Worm (Caenorhabditis elegans) whole organism, L4 larva: Measurements from ENCODE around the gene ets-9.

ENCODE experiments used
- D1046.2 ChIP-seq: fragments of 200-800 bp; sonication (Bioruptor generic); IDR thresholded peaks from 2 replicates; pipeline ENCODE4 v1.3.6; 2022; ENCODE audit warnings: missing genetic modification characterization, missing compliant biosample characterization
- F26F4.8 ChIP-seq: fragments of 200-800 bp; sonication (Bioruptor generic); conservative IDR thresholded peaks from 2 replicates; pipeline ENCODE4 v1.3.6; 2022; ENCODE audit warnings: missing genetic modification characterization, missing compliant biosample characterization
- F37D6.2 ChIP-seq: sonication (generic microtip); optimal IDR thresholded peaks from 2 replicates; lab custom pipeline; 2016; ENCODE audit warnings: mild to moderate bottlenecking, missing genetic modification characterization, missing compliant biosample characterization
- R02D3.7 ChIP-seq: fragments of 150-350 bp; sonication (generic microtip); optimal IDR thresholded peaks from 3 replicates; lab custom pipeline; 2014; ENCODE audit warnings: missing biosample characterization, missing genetic modification characterization
- Y5F2A.4 ChIP-seq: fragments of 200-800 bp; sonication (Bioruptor generic); optimal IDR thresholded peaks from 2 replicates; lab custom pipeline; 2018; ENCODE audit warnings: mild to moderate bottlenecking, missing genetic modification characterization, missing compliant biosample characterization
- Y75B8A.6 ChIP-seq: fragments of 200-800 bp; sonication (Bioruptor generic); IDR thresholded peaks from 2 replicates; pipeline ENCODE4 v1.3.6; 2022; ENCODE audit warnings: missing genetic modification reagents, missing genetic modification characterization, missing compliant biosample characterization
- ZK337.2 ChIP-seq: fragments of 200-800 bp; sonication (Bioruptor generic); IDR thresholded peaks from 2 replicates; pipeline ENCODE4 v1.3.6; 2022; ENCODE audit warnings: missing genetic modification reagents, missing genetic modification characterization, missing compliant biosample characterization
- aha-1 ChIP-seq: fragments of 150-350 bp; peaks from one replicate; lab custom pipeline; 2014; ENCODE audit warnings: missing biosample characterization, missing genetic modification characterization
- ceh-44 ChIP-seq: fragments of 200-800 bp; sonication (Bioruptor generic); IDR thresholded peaks from 2 replicates; pipeline ENCODE4 v1.3.6; 2022; ENCODE audit warnings: missing genetic modification reagents, missing genetic modification characterization, missing compliant biosample characterization
- ctbp-1 ChIP-seq: fragments of 200-800 bp; sonication (Bioruptor generic); IDR thresholded peaks from 2 replicates; pipeline ENCODE4 v1.3.6; 2022; ENCODE audit warnings: missing genetic modification reagents, missing genetic modification characterization, missing compliant biosample characterization
- daf-16 ChIP-seq, 3 experiments: sonication (generic microtip); optimal IDR thresholded peaks; 2 replicates each; lab custom pipeline; 2016 to 2017; ENCODE audit warnings: missing genetic modification characterization in 3 of 3, missing genetic modification reagents in 3 of 3, mild to moderate bottlenecking in 2 of 3, missing compliant biosample characterization in 2 of 3, missing biosample characterization in 1 of 3, moderate library complexity in 1 of 3
- daf-8 ChIP-seq: fragments of 200-800 bp; sonication (Bioruptor generic); IDR thresholded peaks from 2 replicates; pipeline ENCODE4 v1.3.6; 2022; ENCODE audit warnings: missing genetic modification characterization, missing compliant biosample characterization
- dmd-6 ChIP-seq: fragments of 200-800 bp; sonication (Bioruptor generic); IDR thresholded peaks from 2 replicates; pipeline ENCODE4 v1.3.6; 2022; ENCODE audit warnings: missing genetic modification reagents, missing genetic modification characterization, missing compliant biosample characterization
- dmd-9 ChIP-seq: fragments of 200-800 bp; sonication (Bioruptor generic); IDR thresholded peaks from 2 replicates; pipeline ENCODE4 v1.3.6; 2022; ENCODE audit warnings: missing genetic modification reagents, missing genetic modification characterization, missing compliant biosample characterization
- dpl-1 ChIP-seq: fragments of 150-350 bp; optimal IDR thresholded peaks from 2 replicates; lab custom pipeline; 2014; ENCODE audit warnings: missing biosample characterization, missing genetic modification reagents, missing genetic modification characterization
- duxl-1 ChIP-seq: sonication (generic microtip); optimal IDR thresholded peaks from 2 replicates; lab custom pipeline; 2016; ENCODE audit warnings: mild to moderate bottlenecking, missing genetic modification characterization, moderate library complexity, missing compliant biosample characterization; ENCODE audit not compliant: poor library complexity
- dve-1 ChIP-seq: sonication (generic microtip); optimal IDR thresholded peaks from 2 replicates; lab custom pipeline; 2017; ENCODE audit warnings: antibody characterized with exemption, mild to moderate bottlenecking, missing genetic modification characterization, missing compliant biosample characterization; ENCODE audit not compliant: insufficient read depth
- fkh-10 ChIP-seq: fragments of 150-350 bp; optimal IDR thresholded peaks from 2 replicates; lab custom pipeline; 2014; ENCODE audit warnings: missing biosample characterization, missing genetic modification reagents, missing genetic modification characterization
- fos-1 ChIP-seq: fragments of 150-350 bp; optimal IDR thresholded peaks from 2 replicates; lab custom pipeline; 2014; ENCODE audit warnings: missing biosample characterization, missing genetic modification characterization
- hlh-11 ChIP-seq: fragments of 200-800 bp; sonication (Bioruptor generic); optimal IDR thresholded peaks from 2 replicates; lab custom pipeline; 2018; ENCODE audit warnings: mild to moderate bottlenecking, missing genetic modification characterization, missing compliant biosample characterization
- hlh-30 ChIP-seq: sonication (generic microtip); optimal IDR thresholded peaks from 2 replicates; lab custom pipeline; 2017; ENCODE audit warnings: antibody characterized with exemption, mild to moderate bottlenecking, missing genetic modification characterization, missing compliant biosample characterization; ENCODE audit not compliant: insufficient read depth
- hmg-1.1 ChIP-seq: fragments of 200-800 bp; sonication (Bioruptor generic); IDR thresholded peaks from 2 replicates; pipeline ENCODE4 v1.3.6; 2022; ENCODE audit warnings: missing genetic modification reagents, missing genetic modification characterization, missing compliant biosample characterization
- jun-1 ChIP-seq: fragments of 150-350 bp; optimal IDR thresholded peaks from 2 replicates; lab custom pipeline; 2014; ENCODE audit warnings: missing biosample characterization, missing genetic modification reagents, missing genetic modification characterization
- lin-13 ChIP-seq: fragments of 150-350 bp; optimal IDR thresholded peaks from 2 replicates; lab custom pipeline; 2014; ENCODE audit warnings: missing biosample characterization, missing genetic modification reagents, missing genetic modification characterization
- lin-29 ChIP-seq: fragments of 200-800 bp; sonication (Bioruptor generic); IDR thresholded peaks from 2 replicates; pipeline ENCODE4 v1.3.6; 2022; ENCODE audit warnings: missing genetic modification reagents, missing genetic modification characterization, missing compliant biosample characterization
- lsy-2 ChIP-seq, 2 experiments: fragments of 150-350 bp in 1 of 2; sonication (generic microtip) in 1 of 2; optimal IDR thresholded peaks; 2 replicates each; lab custom pipeline; 2014 to 2017; ENCODE audit warnings: missing biosample characterization in 2 of 2, missing genetic modification characterization in 2 of 2
- madf-5 ChIP-seq, 2 experiments: fragments of 200-800 bp; sonication (Bioruptor generic); IDR thresholded peaks; 2 replicates each; pipeline ENCODE4 v1.3.6; 2022; ENCODE audit warnings: missing compliant biosample characterization in 2 of 2, missing genetic modification characterization in 2 of 2
- madf-9 ChIP-seq: fragments of 200-800 bp; sonication (Bioruptor generic); conservative IDR thresholded peaks from 2 replicates; pipeline ENCODE4 v1.3.6; 2022; ENCODE audit warnings: missing genetic modification reagents, missing genetic modification characterization, missing compliant biosample characterization
- mdt-29 ChIP-seq: fragments of 200-800 bp; sonication (Bioruptor generic); IDR thresholded peaks from 2 replicates; pipeline ENCODE4 v1.3.6; 2022; ENCODE audit warnings: missing genetic modification reagents, missing genetic modification characterization, missing compliant biosample characterization
- mep-1 ChIP-seq: fragments of 150-350 bp; sonication (generic microtip); optimal IDR thresholded peaks from 3 replicates; lab custom pipeline; 2014; ENCODE audit warnings: missing biosample characterization, missing genetic modification characterization
- mes-2 ChIP-seq: sonication (generic microtip); optimal IDR thresholded peaks from 2 replicates; lab custom pipeline; 2016; ENCODE audit warnings: missing genotype, mild to moderate bottlenecking, missing genetic modification characterization, missing compliant biosample characterization; ENCODE audit not compliant: poor library complexity, severe bottlenecking
- mxl-3 ChIP-seq: fragments of 200-800 bp; sonication (Bioruptor generic); optimal IDR thresholded peaks from 2 replicates; lab custom pipeline; 2018; ENCODE audit warnings: mild to moderate bottlenecking, missing genetic modification characterization, missing compliant biosample characterization
- nhr-10 ChIP-seq: fragments of 150-350 bp; optimal IDR thresholded peaks from 2 replicates; lab custom pipeline; 2014; ENCODE audit warnings: missing biosample characterization, missing genetic modification characterization
- nhr-25 ChIP-seq: sonication (generic microtip); optimal IDR thresholded peaks from 2 replicates; lab custom pipeline; 2017; ENCODE audit warnings: missing genetic modification characterization, mild to moderate bottlenecking, missing compliant biosample characterization, antibody characterized with exemption, moderate library complexity, borderline replicate concordance; ENCODE audit not compliant: insufficient read depth
- nhr-28 ChIP-seq: fragments of 150-350 bp; optimal IDR thresholded peaks from 2 replicates; lab custom pipeline; 2014; ENCODE audit warnings: missing biosample characterization, missing genetic modification characterization
- nhr-41 ChIP-seq: fragments of 200-800 bp; sonication (Bioruptor generic); IDR thresholded peaks from 2 replicates; pipeline ENCODE4 v1.3.6; 2022; ENCODE audit warnings: missing genetic modification reagents, missing genetic modification characterization, missing compliant biosample characterization
- nhr-42 ChIP-seq: fragments of 200-800 bp; sonication (Bioruptor generic); IDR thresholded peaks from 2 replicates; pipeline ENCODE4 v1.3.6; 2022; ENCODE audit warnings: missing genetic modification characterization, missing compliant biosample characterization
- nhr-6 ChIP-seq: fragments of 150-350 bp; optimal IDR thresholded peaks from 2 replicates; lab custom pipeline; 2014; ENCODE audit warnings: missing biosample characterization, missing genetic modification characterization
- nhr-76 ChIP-seq: fragments of 150-350 bp; optimal IDR thresholded peaks from 2 replicates; lab custom pipeline; 2014; ENCODE audit warnings: missing biosample characterization, missing genetic modification characterization
- php-3 ChIP-seq: fragments of 200-800 bp; sonication (Bioruptor generic); IDR thresholded peaks from 2 replicates; pipeline ENCODE4 v1.3.6; 2022; ENCODE audit warnings: missing genetic modification reagents, missing genetic modification characterization, missing compliant biosample characterization
- pqm-1 ChIP-seq: sonication (generic microtip); optimal IDR thresholded peaks from 2 replicates; lab custom pipeline; 2017; ENCODE audit warnings: missing biosample characterization, missing genetic modification characterization
- spr-1 ChIP-seq: sonication (generic microtip); optimal IDR thresholded peaks from 2 replicates; lab custom pipeline; 2016; ENCODE audit warnings: mild to moderate bottlenecking, missing genetic modification characterization, missing compliant biosample characterization
- tra-1 ChIP-seq: fragments of 200-800 bp; sonication (Bioruptor generic); IDR thresholded peaks from 2 replicates; pipeline ENCODE4 v1.3.6; 2022; ENCODE audit warnings: missing genetic modification reagents, missing genetic modification characterization, missing compliant biosample characterization
- unc-39 ChIP-seq: sonication (generic microtip); optimal IDR thresholded peaks from 2 replicates; lab custom pipeline; 2017; ENCODE audit warnings: missing biosample characterization, missing genetic modification characterization
- zip-11 ChIP-seq: fragments of 200-800 bp; sonication (Bioruptor generic); IDR thresholded peaks from 2 replicates; pipeline ENCODE4 v1.3.6; 2022; ENCODE audit warnings: missing genetic modification characterization, missing compliant biosample characterization
- zip-2 ChIP-seq: fragments of 150-350 bp; optimal IDR thresholded peaks from 2 replicates; lab custom pipeline; 2014; ENCODE audit warnings: missing biosample characterization, missing genetic modification characterization

ets-9 gene

ce11 chrX:4244489-4245123 lies 34.9 kb upstream of the ets-9 start (continued):
- TF ChIP-seq nhr-76 (tag; lab: Kevin White, UChicago) (no peak), fos-1 (tag; lab: Kevin White, UChicago) (no peak), zip-11 (no peak), R02D3.7 (tag; lab: Kevin White, UChicago) (no peak), D1046.2 (GFP tag; lab: Robert Waterston, UW) (no peak), nhr-42 (GFP tag; lab: Robert Waterston, UW) (no peak), ZK337.2 (GFP tag; lab: Robert Waterston, UW) (no peak), nhr-25 (no peak), lin-13 (GFP tag; lab: Kevin White, UChicago) (no peak), zip-2 (tag; lab: Kevin White, UChicago) (no peak), lin-29 (GFP tag; lab: Robert Waterston, UW) (no peak), F26F4.8 (GFP tag; lab: Robert Waterston, UW) (no peak), dmd-9 (GFP tag; lab: Robert Waterston, UW) (no peak), dpl-1 (GFP tag; lab: Kevin White, UChicago) (no peak), nhr-10 (no peak), hmg-1.1 (GFP tag; lab: Robert Waterston, UW) (no peak), duxl-1 (tag; lab: Kevin White, UChicago) (no peak), fkh-10 (GFP tag; lab: Kevin White, UChicago) (no peak), unc-39 (no peak), ctbp-1 (no peak), mes-2 (tag; lab: Kevin White, UChicago) (no peak), nhr-28 (tag; lab: Kevin White, UChicago) (peak; percentile 71), nhr-6 (tag; lab: Kevin White, UChicago) (no peak), madf-5 (GFP tag; IDR thresholded peaks at IDR 0.05; lab: Robert Waterston, UW) (no peak), Y5F2A.4 (GFP tag; lab: Kevin White, UChicago) (no peak), daf-8 (GFP tag; lab: Robert Waterston, UW) (no peak)

DNA sequence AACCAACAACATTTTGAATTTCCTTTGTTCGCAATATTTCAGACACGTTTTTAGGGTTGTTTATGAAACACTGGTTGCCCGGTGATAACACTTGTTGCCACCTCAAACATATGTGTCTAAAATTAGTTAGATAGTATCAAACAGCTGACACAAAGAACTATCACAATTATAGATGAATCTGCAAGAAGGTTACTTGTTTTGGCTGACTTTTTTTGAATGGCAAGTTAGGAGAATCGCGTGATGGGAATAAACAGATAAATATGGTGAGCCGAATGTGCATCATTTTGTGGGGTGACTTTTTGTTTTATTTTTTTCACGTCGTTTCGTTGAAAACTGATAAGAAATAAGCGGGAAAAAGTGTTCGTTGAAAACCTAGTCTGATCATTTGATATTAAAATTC lies 34.4 kb upstream of the ets-9 start:
- TF ChIP-seq spr-1 (tag; lab: Kevin White, UChicago) = no peak
- no peak for TF ChIP-seq Y75B8A.6
- peak; percentile 73 for TF ChIP-seq hlh-11 (tag; lab: Kevin White, UChicago)
- 0 out of 2 replicates have a peak, but pooled peaks have one; percentile 51 for TF ChIP-seq tra-1 (GFP tag; lab: Robert Waterston, UW)
- TF ChIP-seq daf-16 (GFP tag; optimal IDR thresholded peaks at IDR 0.05; lab: Kevin White, UChicago) = peak in 1 of 2 experiments; percentile 3
- peak; percentile 99 for TF ChIP-seq daf-16 (tag; optimal IDR thresholded peaks at IDR 0.05; lab: Kevin White, UChicago)
- peak in 1 of 2 experiments; percentile 0 for TF ChIP-seq lsy-2 (tag; optimal IDR thresholded peaks at IDR 0.05; lab: Kevin White, UChicago)
- no peak for TF ChIP-seq jun-1 (tag; lab: Kevin White, UChicago)
- TF ChIP-seq nhr-10 = no peak
- peak; percentile 62 for TF ChIP-seq pqm-1
- TF ChIP-seq madf-9 (GFP tag; lab: Robert Waterston, UW) = no peak
- no peak for TF ChIP-seq ceh-44 (GFP tag; lab: Robert Waterston, UW)
- TF ChIP-seq mdt-29 (GFP tag; lab: Robert Waterston, UW) = peak; percentile 76
- TF ChIP-seq nhr-41 = no peak
- TF ChIP-seq nhr-28 (tag; lab: Kevin White, UChicago) = peak; percentile 36
- peak; percentile 3 for TF ChIP-seq mxl-3 (GFP tag; lab: Kevin White, UChicago)
- TF ChIP-seq mep-1 (tag; lab: Kevin White, UChicago) = peak; percentile 37
- TF ChIP-seq daf-8 (GFP tag; lab: Robert Waterston, UW) = no peak
- TF ChIP-seq aha-1 (tag; lab: Kevin White, UChicago) = peak; percentile 92
- TF ChIP-seq hlh-30 (tag; lab: Kevin White, UChicago) = peak; percentile 36
- TF ChIP-seq dve-1 (tag; lab: Kevin White, UChicago) = peak; percentile 84
- peak; percentile 43; the same call in 1 of the 2 replicates for TF ChIP-seq php-3 (GFP tag; lab: Robert Waterston, UW)
- peak; percentile 75 for TF ChIP-seq dmd-6 (GFP tag; lab: Robert Waterston, UW)
- TF ChIP-seq F37D6.2 = no peak
